Fruit fly (Drosophila melanogaster) whole organism, embryonic: ENCODE results near the gene puc.

ENCODE experiments used
- Bdp1 ChIP-seq: fragments of 200-800 bp; sonication (Bioruptor generic); optimal IDR thresholded peaks from 3 replicates; lab custom pipeline; 2016; ENCODE audit warnings: missing biosample characterization, missing genetic modification characterization
- CG10959 ChIP-seq: fragments of 200-800 bp; sonication (Bioruptor generic); IDR thresholded peaks from 2 replicates; pipeline ENCODE4 v1.3.6; 2022; ENCODE audit warnings: missing biosample characterization, missing genetic modification characterization
- CG10979 ChIP-seq: fragments of 200-800 bp; sonication (Bioruptor generic); optimal IDR thresholded peaks from 2 replicates; lab custom pipeline; 2018; ENCODE audit warnings: missing biosample characterization, mild to moderate bottlenecking, missing genetic modification characterization, moderate library complexity
- CG12659 ChIP-seq: fragments of 200-800 bp; sonication (Bioruptor generic); optimal IDR thresholded peaks from 3 replicates; lab custom pipeline; 2017; ENCODE audit warnings: mild to moderate bottlenecking, missing biosample characterization, missing genetic modification reagents, missing genetic modification characterization
- CG13296 ChIP-seq: fragments of 200-800 bp; sonication (Bioruptor generic); optimal IDR thresholded peaks from 3 replicates; lab custom pipeline; 2018; ENCODE audit warnings: missing biosample characterization, mild to moderate bottlenecking, missing genetic modification characterization
- CG14441 ChIP-seq: fragments of 200-800 bp; sonication (Bioruptor generic); IDR thresholded peaks from 2 replicates; pipeline ENCODE4 v1.3.6; 2022; ENCODE audit warnings: missing biosample characterization, missing genetic modification characterization
- CG14667 ChIP-seq: fragments of 200-800 bp; sonication (Bioruptor generic); IDR thresholded peaks from 2 replicates; pipeline ENCODE4 v1.3.6; 2022; ENCODE audit warnings: missing biosample characterization, missing genetic modification characterization
- CG14965 ChIP-seq: fragments of 200-800 bp; sonication (Bioruptor generic); optimal IDR thresholded peaks from 2 replicates; lab custom pipeline; 2016; ENCODE audit warnings: missing biosample characterization, missing genetic modification characterization, borderline replicate concordance
- CG1529 ChIP-seq: fragments of 200-800 bp; sonication (Bioruptor generic); optimal IDR thresholded peaks from 3 replicates; lab custom pipeline; 2018; ENCODE audit warnings: missing biosample characterization, missing genetic modification characterization
- CG1603 ChIP-seq: fragments of 200-800 bp; sonication (Bioruptor generic); optimal IDR thresholded peaks from 2 replicates; lab custom pipeline; 2019; ENCODE audit warnings: missing biosample characterization, mild to moderate bottlenecking, missing genetic modification characterization, moderate library complexity
- CG34376 ChIP-seq: fragments of 200-800 bp; sonication (Bioruptor generic); optimal IDR thresholded peaks from 2 replicates; lab custom pipeline; 2018; ENCODE audit warnings: missing biosample characterization, mild to moderate bottlenecking, missing genetic modification characterization
- CG43689 ChIP-seq: fragments of 200-800 bp; sonication (Bioruptor generic); IDR thresholded peaks from 2 replicates; pipeline ENCODE4 v1.3.6; 2022; ENCODE audit warnings: missing biosample characterization, missing genetic modification characterization
- CG6765 ChIP-seq: fragments of 200-800 bp; sonication (Bioruptor generic); optimal IDR thresholded peaks from 3 replicates; lab custom pipeline; 2017; ENCODE audit warnings: missing biosample characterization, mild to moderate bottlenecking, missing genetic modification characterization
- CG7556 ChIP-seq: fragments of 200-800 bp; sonication (Bioruptor generic); optimal IDR thresholded peaks from 2 replicates; lab custom pipeline; 2017; ENCODE audit warnings: missing biosample characterization, mild to moderate bottlenecking, missing genetic modification characterization
- CG7963 ChIP-seq: fragments of 200-800 bp; sonication (Bioruptor generic); IDR thresholded peaks from 3 replicates; pipeline ENCODE4 v1.3.6; 2022; ENCODE audit warnings: missing biosample characterization, missing genetic modification characterization; ENCODE audit not compliant: partially characterized antibody
- CG8290 ChIP-seq, 3 experiments: fragments of 200-800 bp; sonication (Bioruptor generic); optimal IDR thresholded peaks; 2 replicates each; lab custom pipeline; 2016 to 2019; ENCODE audit warnings: missing biosample characterization in 3 of 3, missing genetic modification characterization in 3 of 3, mild to moderate bottlenecking in 2 of 3, moderate library complexity in 1 of 3
- CG8359 ChIP-seq: fragments of 200-800 bp; sonication (Bioruptor generic); optimal IDR thresholded peaks from 2 replicates; lab custom pipeline; 2017; ENCODE audit warnings: missing biosample characterization, mild to moderate bottlenecking, missing genetic modification characterization, borderline replicate concordance
- CG9876 ChIP-seq: fragments of 200-800 bp; sonication (Bioruptor generic); optimal IDR thresholded peaks from 2 replicates; lab custom pipeline; 2016; ENCODE audit warnings: missing biosample characterization, missing genetic modification characterization
- D ChIP-seq, 2 experiments: fragments of 200-800 bp in 1 of 2; fragments of >200 bp in 1 of 2; sonication (Bioruptor generic) in 1 of 2; optimal IDR thresholded peaks; 2 replicates in 1 of 2; 3 replicates in 1 of 2; lab custom pipeline; 2017; ENCODE audit warnings: mild to moderate bottlenecking in 1 of 2, missing biosample characterization in 1 of 2, missing genetic modification characterization in 1 of 2, missing genetic modification reagents in 1 of 2
- GATAe ChIP-seq: fragments of 200-800 bp; sonication (Bioruptor generic); conservative IDR thresholded peaks from 2 replicates; pipeline ENCODE4 v1.3.6; 2022; ENCODE audit warnings: missing biosample characterization, missing genetic modification characterization
- HLH54F ChIP-seq: fragments of 200-800 bp; sonication (Bioruptor generic); optimal IDR thresholded peaks from 3 replicates; lab custom pipeline; 2016; ENCODE audit warnings: missing biosample characterization, missing genetic modification characterization
- Myb ChIP-seq: fragments of 200-800 bp; sonication (Bioruptor generic); optimal IDR thresholded peaks from 2 replicates; lab custom pipeline; 2016; ENCODE audit warnings: missing biosample characterization, missing genetic modification characterization
- NfI ChIP-seq: fragments of 200-800 bp; sonication (Bioruptor generic); optimal IDR thresholded peaks from 3 replicates; lab custom pipeline; 2018; ENCODE audit warnings: missing biosample characterization, mild to moderate bottlenecking, missing genetic modification characterization, moderate library complexity
- Opbp ChIP-seq: fragments of 200-800 bp; sonication (Bioruptor generic); IDR thresholded peaks from 3 replicates; pipeline ENCODE4 v1.3.6; 2022; ENCODE audit warnings: missing biosample characterization, missing genetic modification characterization; ENCODE audit not compliant: partially characterized antibody
- Rx ChIP-seq: fragments of 200-800 bp; sonication (Bioruptor generic); IDR thresholded peaks from 2 replicates; pipeline ENCODE4 v1.3.6; 2022; ENCODE audit warnings: missing biosample characterization, missing genetic modification characterization
- Vsx1 ChIP-seq: fragments of 200-800 bp; sonication (Bioruptor generic); optimal IDR thresholded peaks from 2 replicates; lab custom pipeline; 2017; ENCODE audit warnings: missing biosample characterization, mild to moderate bottlenecking, missing genetic modification characterization, missing genetic modification reagents
- abd-A ChIP-seq: fragments of 200-800 bp; sonication (Bioruptor generic); optimal IDR thresholded peaks from 3 replicates; lab custom pipeline; 2019; ENCODE audit warnings: missing biosample characterization, mild to moderate bottlenecking, missing genetic modification characterization, moderate library complexity
- ap ChIP-seq: fragments of 200-800 bp; sonication (Bioruptor generic); IDR thresholded peaks from 2 replicates; pipeline ENCODE4 v1.3.6; 2022; ENCODE audit warnings: missing biosample characterization, missing genetic modification characterization
- bcd ChIP-seq: fragments of 200-800 bp; sonication (Bioruptor generic); optimal IDR thresholded peaks from 2 replicates; lab custom pipeline; 2017; ENCODE audit warnings: missing biosample characterization, mild to moderate bottlenecking, missing genetic modification characterization
- cad ChIP-seq: fragments of >200 bp; optimal IDR thresholded peaks from 2 replicates; lab custom pipeline; 2017; ENCODE audit warnings: missing biosample characterization, missing genetic modification characterization
- ci ChIP-seq: fragments of 200-800 bp; sonication (Bioruptor generic); IDR thresholded peaks from 3 replicates; pipeline ENCODE4 v1.3.6; 2022; ENCODE audit warnings: missing biosample characterization, missing genetic modification characterization
- crc ChIP-seq: fragments of 200-800 bp; sonication (Bioruptor generic); optimal IDR thresholded peaks from 2 replicates; lab custom pipeline; 2016; ENCODE audit warnings: missing biosample characterization, missing genetic modification characterization
- gcm ChIP-seq: fragments of 200-800 bp; sonication (Bioruptor generic); optimal IDR thresholded peaks from 2 replicates; lab custom pipeline; 2019; ENCODE audit warnings: missing biosample characterization, mild to moderate bottlenecking, missing genetic modification characterization, moderate library complexity
- grn ChIP-seq: fragments of 200-800 bp; sonication (Bioruptor generic); optimal IDR thresholded peaks from 3 replicates; lab custom pipeline; 2017; ENCODE audit warnings: missing biosample characterization, missing genetic modification characterization
- gt ChIP-seq: fragments of 200-800 bp; sonication (Bioruptor generic); IDR thresholded peaks from 2 replicates; pipeline ENCODE4 v1.3.6; 2022; ENCODE audit warnings: missing biosample characterization, missing genetic modification characterization
- mirr ChIP-seq: fragments of 200-800 bp; sonication (Bioruptor generic); optimal IDR thresholded peaks from 3 replicates; lab custom pipeline; 2018; ENCODE audit warnings: missing biosample characterization, mild to moderate bottlenecking, missing genetic modification characterization
- org-1 ChIP-seq: fragments of 200-800 bp; sonication (Bioruptor generic); optimal IDR thresholded peaks from 2 replicates; lab custom pipeline; 2017; ENCODE audit warnings: missing biosample characterization, missing genetic modification characterization
- pfk ChIP-seq: fragments of 200-800 bp; sonication (Bioruptor generic); optimal IDR thresholded peaks from 2 replicates; lab custom pipeline; 2018; ENCODE audit warnings: missing biosample characterization, mild to moderate bottlenecking, missing genetic modification characterization, moderate library complexity
- psq ChIP-seq: fragments of 200-800 bp; sonication (Bioruptor generic); optimal IDR thresholded peaks from 2 replicates; lab custom pipeline; 2017; ENCODE audit warnings: missing biosample characterization, missing genetic modification characterization
- repo ChIP-seq: fragments of 200-800 bp; sonication (Bioruptor generic); optimal IDR thresholded peaks from 2 replicates; lab custom pipeline; 2016; ENCODE audit warnings: missing biosample characterization, missing genetic modification characterization
- row ChIP-seq: fragments of 200-800 bp; sonication (Bioruptor generic); IDR thresholded peaks from 3 replicates; pipeline ENCODE4 v1.3.6; 2022; ENCODE audit warnings: missing biosample characterization, missing genetic modification characterization
- sna ChIP-seq: fragments of 200-800 bp; sonication (Bioruptor generic); IDR thresholded peaks from 2 replicates; pipeline ENCODE4 v1.3.6; 2022; ENCODE audit warnings: missing biosample characterization, missing genetic modification characterization; ENCODE audit not compliant: partially characterized antibody
- sr ChIP-seq: fragments of 200-800 bp; sonication (Bioruptor generic); IDR thresholded peaks from 3 replicates; pipeline ENCODE4 v1.3.6; 2022; ENCODE audit warnings: missing biosample characterization, missing genetic modification characterization
- zen ChIP-seq: fragments of 200-800 bp; sonication (Bioruptor generic); optimal IDR thresholded peaks from 3 replicates; lab custom pipeline; 2018; ENCODE audit warnings: missing biosample characterization, mild to moderate bottlenecking, missing genetic modification characterization, moderate library complexity

The puc gene

dm6 chr3R:8115951-8116611, 10.9 kb downstream of the puc start (continued):
- TF ChIP-seq ap (no peak), gcm (GFP tag; lab: Kevin White, UChicago) (peak; percentile 23), Rx (GFP tag; lab: Robert Waterston, UW) (0 out of 2 replicates have a peak, but pooled peaks have one; percentile 19)

- TF ChIP-seq zen (peak; percentile 78), CG43689 (GFP tag; lab: Robert Waterston, UW) (no peak), D (optimal IDR thresholded peaks at IDR 0.05; lab: Kevin White, UChicago) (peak; percentile 11), D (GFP tag; optimal IDR thresholded peaks at IDR 0.05; lab: Kevin White, UChicago) (no peak), CG8359 (peak; percentile 97), cad (GFP tag; lab: Kevin White, UChicago) (peak; percentile 42), CG7556 (GFP tag; lab: Kevin White, UChicago) (no peak), CG14667 (GFP tag; lab: Robert Waterston, UW) (no peak), ci (GFP tag; lab: Robert Waterston, UW) (peak; percentile 18; the same call in 1 of the 3 replicates), pfk (GFP tag; lab: Kevin White, UChicago) (peak; percentile 88), Opbp (GFP tag; lab: Robert Waterston, UW) (no peak), abd-A (tag; lab: Kevin White, UChicago) (peak; percentile 15)
Measured at dm6 chr3R:8118062-8118461, 12.9 kb downstream of the puc start.

- no peak for TF ChIP-seq sna (GFP tag; lab: Robert Waterston, UW)
- TF ChIP-seq sr (GFP tag; lab: Robert Waterston, UW) = peak; percentile 57; the same call in 1 of the 3 replicates
- no peak for TF ChIP-seq gt
- TF ChIP-seq CG10979 (tag; lab: Kevin White, UChicago) = no peak
- TF ChIP-seq crc (GFP tag; lab: Kevin White, UChicago) = no peak
- TF ChIP-seq CG14965 = no peak
- TF ChIP-seq psq = no peak
- TF ChIP-seq CG14441 (GFP tag; lab: Robert Waterston, UW) = 0 out of 2 replicates have a peak, but pooled peaks have one; percentile 4
- peak; percentile 94 for TF ChIP-seq mirr (GFP tag; lab: Kevin White, UChicago)
- no peak for TF ChIP-seq CG7963 (GFP tag; lab: Robert Waterston, UW)
- TF ChIP-seq Myb = no peak
- TF ChIP-seq Vsx1 (GFP tag; lab: Kevin White, UChicago) = peak; percentile 59
- no peak for TF ChIP-seq bcd
- TF ChIP-seq CG1603 (tag; lab: Kevin White, UChicago) = peak; percentile 0
- TF ChIP-seq Bdp1 (GFP tag; lab: Kevin White, UChicago) = no peak
- TF ChIP-seq CG9876 (GFP tag; lab: Kevin White, UChicago) = no peak
- TF ChIP-seq grn = peak; percentile 98
- TF ChIP-seq NfI (GFP tag; lab: Kevin White, UChicago) = no peak
- TF ChIP-seq HLH54F (GFP tag; lab: Kevin White, UChicago) = no peak
- TF ChIP-seq CG1529 (GFP tag; lab: Kevin White, UChicago) = no peak
- TF ChIP-seq CG12659 (GFP tag; lab: Kevin White, UChicago) = no peak
- no peak for TF ChIP-seq org-1 (GFP tag; lab: Kevin White, UChicago)
- no peak for TF ChIP-seq row (GFP tag; lab: Robert Waterston, UW)
- no peak for TF ChIP-seq repo (GFP tag; lab: Kevin White, UChicago)
- TF ChIP-seq CG10959 = no peak
- TF ChIP-seq GATAe (GFP tag; lab: Robert Waterston, UW) = 0 out of 2 replicates have a peak, but pooled peaks have one; percentile 12
- TF ChIP-seq CG8290 (GFP tag; optimal IDR thresholded peaks at IDR 0.05; lab: Kevin White, UChicago) = no peak
- TF ChIP-seq CG8290 (tag; optimal IDR thresholded peaks at IDR 0.05; lab: Kevin White, UChicago) = peak in 1 of 2 experiments; percentile 23
- TF ChIP-seq CG6765 = no peak
- TF ChIP-seq CG13296 (GFP tag; lab: Kevin White, UChicago) = peak; percentile 28
- TF ChIP-seq Rx (GFP tag; lab: Robert Waterston, UW) = peak; percentile 21; the same call in 1 of the 2 replicates
- peak; percentile 68 for TF ChIP-seq CG34376 (GFP tag; lab: Kevin White, UChicago)
Measured at dm6 chr3R:8118781-8119456, 13.8 kb downstream of the puc start.
